Worm (Caenorhabditis elegans) whole organism, young adult: Measurements from ENCODE around the gene frm-8.

Source experiments
- B0019.2 ChIP-seq: fragments of 200-800 bp; sonication (Bioruptor generic); conservative IDR thresholded peaks from 2 replicates; pipeline ENCODE4 v1.3.6; 2022; ENCODE audit warnings: missing genetic modification reagents, missing genetic modification characterization, missing compliant biosample characterization
- C17E4.6 ChIP-seq: fragments of 200-800 bp; sonication (Bioruptor generic); IDR thresholded peaks from 2 replicates; pipeline ENCODE4 v1.3.6; 2022; ENCODE audit warnings: missing genetic modification reagents, missing genetic modification characterization, missing compliant biosample characterization
- F22D6.2 ChIP-seq: sonication (generic microtip); optimal IDR thresholded peaks from 2 replicates; lab custom pipeline; 2016; ENCODE audit warnings: mild to moderate bottlenecking, missing genetic modification characterization, missing compliant biosample characterization
- F39B2.1 ChIP-seq: fragments of 200-800 bp; sonication (Bioruptor generic); IDR thresholded peaks from 2 replicates; pipeline ENCODE4 v1.3.6; 2022; ENCODE audit warnings: missing genetic modification reagents, missing genetic modification characterization, missing compliant biosample characterization
- F55B11.4 ChIP-seq: sonication (generic microtip); optimal IDR thresholded peaks from 2 replicates; lab custom pipeline; 2016; ENCODE audit warnings: missing compliant biosample characterization, missing genetic modification characterization, borderline replicate concordance; ENCODE audit not compliant: insufficient read depth
- F57C9.4 ChIP-seq: sonication (generic microtip); optimal IDR thresholded peaks from 2 replicates; lab custom pipeline; 2017; ENCODE audit warnings: mild to moderate bottlenecking, missing genetic modification characterization, missing compliant biosample characterization
- T26A5.8 ChIP-seq: sonication (generic microtip); optimal IDR thresholded peaks from 2 replicates; lab custom pipeline; 2016; ENCODE audit warnings: missing genetic modification characterization, missing compliant biosample characterization
- ama-1 ChIP-seq, 3 experiments: fragments of 150-350 bp in 1 of 3; sonication (generic microtip) in 2 of 3; optimal IDR thresholded peaks; 2 replicates each; lab custom pipeline; 2014 to 2018; ENCODE audit warnings: missing biosample characterization in 2 of 3, missing genetic modification characterization in 2 of 3, missing genetic modification reagents in 2 of 3
- athp-1 ChIP-seq: sonication (generic microtip); optimal IDR thresholded peaks from 2 replicates; lab custom pipeline; 2017; ENCODE audit warnings: mild to moderate bottlenecking, missing genetic modification characterization, missing compliant biosample characterization
- attf-3 ChIP-seq: fragments of 200-800 bp; sonication (Bioruptor generic); conservative IDR thresholded peaks from 2 replicates; pipeline ENCODE4 v1.3.6; 2022; ENCODE audit warnings: missing genetic modification reagents, missing genetic modification characterization, missing compliant biosample characterization
- cebp-1 ChIP-seq, 2 experiments: fragments of 200-800 bp in 1 of 2; sonication (Bioruptor generic) in 1 of 2; sonication (generic microtip) in 1 of 2; IDR thresholded peaks in 1 of 2; optimal IDR thresholded peaks in 1 of 2; 2 replicates each; pipeline versions ENCODE4 v1.3.6 to Lab custom; 2017 to 2022; ENCODE audit warnings: missing compliant biosample characterization in 2 of 2, missing genetic modification characterization in 2 of 2, mild to moderate bottlenecking in 1 of 2, missing genetic modification reagents in 1 of 2, moderate library complexity in 1 of 2
- ceh-79 ChIP-seq: sonication (generic microtip); optimal IDR thresholded peaks from 2 replicates; lab custom pipeline; 2017; ENCODE audit warnings: mild to moderate bottlenecking, missing genetic modification characterization, missing compliant biosample characterization
- die-1 ChIP-seq: sonication (generic microtip); optimal IDR thresholded peaks from 2 replicates; lab custom pipeline; 2016; ENCODE audit warnings: missing genotype, mild to moderate bottlenecking, missing genetic modification characterization, missing compliant biosample characterization
- dox-1 ChIP-seq: fragments of 200-800 bp; sonication (Bioruptor generic); IDR thresholded peaks from 2 replicates; pipeline ENCODE4 v1.3.6; 2022; ENCODE audit warnings: missing genetic modification reagents, missing genetic modification characterization, missing compliant biosample characterization
- dpff-1 ChIP-seq: sonication (generic microtip); optimal IDR thresholded peaks from 2 replicates; lab custom pipeline; 2017; ENCODE audit warnings: mild to moderate bottlenecking, missing genetic modification characterization, missing compliant biosample characterization
- efl-1 ChIP-seq: fragments of 150-350 bp; optimal IDR thresholded peaks from 2 replicates; lab custom pipeline; 2014; ENCODE audit warnings: missing biosample characterization, missing genetic modification reagents, missing genetic modification characterization
- egrh-3 ChIP-seq: fragments of 200-800 bp; sonication (Bioruptor generic); IDR thresholded peaks from 2 replicates; pipeline ENCODE4 v1.3.6; 2022; ENCODE audit warnings: missing genetic modification reagents, missing genetic modification characterization, missing compliant biosample characterization
- fkh-3 ChIP-seq: sonication (generic microtip); optimal IDR thresholded peaks from 2 replicates; lab custom pipeline; 2016; ENCODE audit warnings: mild to moderate bottlenecking, missing genetic modification characterization, missing compliant biosample characterization
- hlh-12 ChIP-seq: sonication (generic microtip); optimal IDR thresholded peaks from 2 replicates; lab custom pipeline; 2016; ENCODE audit warnings: missing genetic modification characterization, missing compliant biosample characterization
- hlh-26 ChIP-seq: fragments of 200-800 bp; sonication (Bioruptor generic); conservative IDR thresholded peaks from 2 replicates; pipeline ENCODE4 v1.3.6; 2022; ENCODE audit warnings: missing genetic modification reagents, missing genetic modification characterization, missing compliant biosample characterization
- hmg-1.2 ChIP-seq: fragments of 200-800 bp; sonication (Bioruptor generic); IDR thresholded peaks from 2 replicates; pipeline ENCODE4 v1.3.6; 2022; ENCODE audit warnings: missing genetic modification reagents, missing genetic modification characterization, missing compliant biosample characterization
- hmg-20 ChIP-seq: fragments of 200-800 bp; sonication (Bioruptor generic); IDR thresholded peaks from 2 replicates; pipeline ENCODE4 v1.3.6; 2022; ENCODE audit warnings: missing genetic modification reagents, missing genetic modification characterization, missing compliant biosample characterization
- hsf-1 ChIP-seq: fragments of 200-800 bp; sonication (Bioruptor generic); IDR thresholded peaks from 2 replicates; pipeline ENCODE4 v1.3.6; 2022; ENCODE audit warnings: missing genetic modification reagents, missing genetic modification characterization, missing compliant biosample characterization
- let-526 ChIP-seq: fragments of 200-800 bp; sonication (Bioruptor generic); IDR thresholded peaks from 2 replicates; pipeline ENCODE4 v1.3.6; 2022; ENCODE audit warnings: missing genetic modification reagents, missing genetic modification characterization, missing compliant biosample characterization
- lin-35 ChIP-seq, 3 experiments: fragments of 150-350 bp in 2 of 3; sonication (generic microtip) in 1 of 3; optimal IDR thresholded peaks; 2 replicates each; lab custom pipeline; 2014 to 2018; ENCODE audit warnings: missing biosample characterization in 3 of 3, missing genetic modification characterization in 3 of 3, missing genetic modification reagents in 3 of 3
- lin-54 ChIP-seq: fragments of 200-800 bp; sonication (Bioruptor generic); optimal IDR thresholded peaks from 2 replicates; lab custom pipeline; 2018; ENCODE audit warnings: mild to moderate bottlenecking, missing genetic modification characterization, missing compliant biosample characterization
- lsl-1 ChIP-seq: fragments of 200-800 bp; sonication (Bioruptor generic); optimal IDR thresholded peaks from 2 replicates; lab custom pipeline; 2018; ENCODE audit warnings: mild to moderate bottlenecking, missing genetic modification characterization, moderate library complexity, missing compliant biosample characterization
- lsy-27 ChIP-seq: sonication (generic microtip); optimal IDR thresholded peaks from 2 replicates; lab custom pipeline; 2017; ENCODE audit warnings: missing genetic modification characterization, mild to moderate bottlenecking, missing compliant biosample characterization, antibody characterized with exemption, missing genotype, borderline replicate concordance; ENCODE audit not compliant: insufficient read depth
- madf-3 ChIP-seq: fragments of 200-800 bp; sonication (Bioruptor generic); IDR thresholded peaks from 2 replicates; pipeline ENCODE4 v1.3.6; 2022; ENCODE audit warnings: missing genetic modification reagents, missing genetic modification characterization, missing compliant biosample characterization
- madf-8 ChIP-seq: fragments of 200-800 bp; sonication (Bioruptor generic); conservative IDR thresholded peaks from 2 replicates; pipeline ENCODE4 v1.3.6; 2022; ENCODE audit warnings: missing genetic modification reagents, missing genetic modification characterization, missing compliant biosample characterization
- mcd-1 ChIP-seq: fragments of 200-800 bp; sonication (Bioruptor generic); IDR thresholded peaks from 2 replicates; pipeline ENCODE4 v1.3.6; 2022; ENCODE audit warnings: missing genetic modification reagents, missing genetic modification characterization, missing compliant biosample characterization
- mxl-1 ChIP-seq: sonication (generic microtip); optimal IDR thresholded peaks from 2 replicates; lab custom pipeline; 2016; ENCODE audit warnings: missing genetic modification characterization, missing compliant biosample characterization
- nfya-2 ChIP-seq: fragments of 200-800 bp; sonication (Bioruptor generic); IDR thresholded peaks from 2 replicates; pipeline ENCODE4 v1.3.6; 2022; ENCODE audit warnings: missing genetic modification reagents, missing genetic modification characterization, missing compliant biosample characterization
- nhr-120 ChIP-seq: fragments of 200-800 bp; sonication (Bioruptor generic); IDR thresholded peaks from 2 replicates; pipeline ENCODE4 v1.3.6; 2022; ENCODE audit warnings: missing genetic modification characterization, missing compliant biosample characterization
- nhr-179 ChIP-seq: sonication (generic microtip); optimal IDR thresholded peaks from 2 replicates; lab custom pipeline; 2016; ENCODE audit warnings: mild to moderate bottlenecking, missing genetic modification characterization, missing compliant biosample characterization
- pbrm-1 ChIP-seq: fragments of 200-800 bp; sonication (Bioruptor generic); IDR thresholded peaks from 2 replicates; pipeline ENCODE4 v1.3.6; 2022; ENCODE audit warnings: missing genetic modification reagents, missing genetic modification characterization, missing compliant biosample characterization
- rcor-1 ChIP-seq: fragments of 200-800 bp; sonication (Bioruptor generic); IDR thresholded peaks from 2 replicates; pipeline ENCODE4 v1.3.6; 2022; ENCODE audit warnings: missing genetic modification reagents, missing genetic modification characterization, missing compliant biosample characterization
- repo-1 ChIP-seq: sonication (generic microtip); optimal IDR thresholded peaks from 2 replicates; lab custom pipeline; 2017; ENCODE audit warnings: mild to moderate bottlenecking, missing genetic modification characterization, missing compliant biosample characterization
- rpc-1 ChIP-seq, 2 experiments: fragments of 150-350 bp in 1 of 2; sonication (generic microtip) in 1 of 2; optimal IDR thresholded peaks; 2 replicates each; lab custom pipeline; 2014 to 2018; ENCODE audit warnings: missing biosample characterization in 1 of 2, missing genetic modification characterization in 1 of 2, missing genetic modification reagents in 1 of 2, missing genotype in 1 of 2
- snpc-1.3 ChIP-seq: sonication (generic microtip); optimal IDR thresholded peaks from 2 replicates; lab custom pipeline; 2017; ENCODE audit warnings: missing genetic modification characterization, mild to moderate bottlenecking, missing compliant biosample characterization, antibody characterized with exemption, moderate library complexity, missing genotype, missing genetic modification reagents; ENCODE audit not compliant: insufficient read depth
- snpc-3.4 ChIP-seq: sonication (generic microtip); optimal IDR thresholded peaks from 2 replicates; lab custom pipeline; 2017; ENCODE audit warnings: missing genetic modification characterization, mild to moderate bottlenecking, missing compliant biosample characterization, antibody characterized with exemption, moderate library complexity, missing genotype, missing genetic modification reagents
- sptf-2 ChIP-seq: fragments of 200-800 bp; sonication (Bioruptor generic); optimal IDR thresholded peaks from 2 replicates; lab custom pipeline; 2018; ENCODE audit warnings: mild to moderate bottlenecking, missing genetic modification characterization, missing compliant biosample characterization
- tbp1 ChIP-seq: fragments of 200-800 bp; sonication (Bioruptor generic); optimal IDR thresholded peaks from 2 replicates; lab custom pipeline; 2018; ENCODE audit warnings: mild to moderate bottlenecking, missing genetic modification characterization, missing compliant biosample characterization

The frm-8 gene

ce11 chrIII:3163448-3163847 is 55.5 kb downstream of the frm-8 start:
- TF ChIP-seq cebp-1 (GFP tag; IDR thresholded peaks at IDR 0.05; lab: Robert Waterston, UW) (no peak), cebp-1 (tag; optimal IDR thresholded peaks at IDR 0.05; lab: Kevin White, UChicago) (no peak), mcd-1 (GFP tag; lab: Robert Waterston, UW) (no peak), dpff-1 (tag; lab: Kevin White, UChicago) (no peak), F39B2.1 (GFP tag; lab: Robert Waterston, UW) (no peak), F55B11.4 (tag; lab: Kevin White, UChicago) (no peak), snpc-1.3 (tag; lab: Kevin White, UChicago) (no peak), repo-1 (tag; lab: Kevin White, UChicago) (no peak), hlh-12 (tag; lab: Kevin White, UChicago) (no peak), madf-8 (GFP tag; lab: Robert Waterston, UW) (no peak), mxl-1 (no peak), pbrm-1 (GFP tag; lab: Robert Waterston, UW) (no peak), die-1 (tag; lab: Kevin White, UChicago) (no peak)

ce11 chrIII:3161600-3161999 is 57.4 kb downstream of the frm-8 start:
- TF ChIP-seq fkh-3: no peak
- TF ChIP-seq hsf-1 (GFP tag; lab: Robert Waterston, UW): no peak
- TF ChIP-seq nfya-2: no peak
- TF ChIP-seq hmg-1.2 (GFP tag; lab: Robert Waterston, UW): peak; percentile 55; the same call in 1 of the 2 replicates

- TF ChIP-seq lsl-1 (GFP tag; lab: Kevin White, UChicago) (no peak), lsy-27 (no peak), mcd-1 (GFP tag; lab: Robert Waterston, UW) (no peak), F57C9.4 (tag; lab: Kevin White, UChicago) (no peak), F39B2.1 (GFP tag; lab: Robert Waterston, UW) (no peak), B0019.2 (GFP tag; lab: Robert Waterston, UW) (no peak), rcor-1 (GFP tag; lab: Robert Waterston, UW) (no peak), lin-54 (GFP tag; lab: Kevin White, UChicago) (no peak), T26A5.8 (tag; lab: Kevin White, UChicago) (no peak), dox-1 (GFP tag; lab: Robert Waterston, UW) (no peak)
These were observed 58.5 kb downstream of the frm-8 start for ce11 chrIII:3160490-3160889.

ce11 chrIII:3154968-3155367 is 64.0 kb downstream of the frm-8 start, which contains the start of gene C44B11.1:
Gene C44B11.1, plus strand, starts transcription at chrIII:3155268.
- no peak for TF ChIP-seq tbp1 (GFP tag; lab: Kevin White, UChicago)
- TF ChIP-seq lin-35 (GFP tag; optimal IDR thresholded peaks at IDR 0.05; lab: Kevin White, UChicago): no peak
- TF ChIP-seq attf-3 (GFP tag; lab: Robert Waterston, UW): no peak
- TF ChIP-seq egrh-3 (GFP tag; lab: Robert Waterston, UW): no peak
- no peak for TF ChIP-seq snpc-3.4
- TF ChIP-seq rpc-1 (optimal IDR thresholded peaks at IDR 0.05; lab: Kevin White, UChicago): no peak
- no peak for TF ChIP-seq rpc-1 (tag; optimal IDR thresholded peaks at IDR 0.05; lab: Kevin White, UChicago)
- TF ChIP-seq madf-3 (GFP tag; lab: Robert Waterston, UW): no peak
- no peak for TF ChIP-seq nhr-120
- TF ChIP-seq athp-1 (tag; lab: Kevin White, UChicago): no peak
- TF ChIP-seq mxl-1: no peak
- no peak for TF ChIP-seq C17E4.6 (GFP tag; lab: Robert Waterston, UW)
- TF ChIP-seq let-526 (GFP tag; lab: Robert Waterston, UW): no peak
- TF ChIP-seq efl-1 (GFP tag; lab: Kevin White, UChicago): no peak
- TF ChIP-seq ama-1 (optimal IDR thresholded peaks at IDR 0.05; lab: Kevin White, UChicago): no peak
- no peak for TF ChIP-seq ama-1 (GFP tag; optimal IDR thresholded peaks at IDR 0.05; lab: Kevin White, UChicago)
- TF ChIP-seq F22D6.2 (tag; lab: Kevin White, UChicago): no peak
- no peak for TF ChIP-seq ceh-79 (tag; lab: Kevin White, UChicago)
- no peak for TF ChIP-seq hmg-20
- no peak for TF ChIP-seq sptf-2 (GFP tag; lab: Kevin White, UChicago)
- no peak for TF ChIP-seq hlh-26 (GFP tag; lab: Robert Waterston, UW)
- no peak for TF ChIP-seq nhr-179 (tag; lab: Kevin White, UChicago)
